Fruit fly (Drosophila melanogaster) whole organism, prepupa: Measurements from ENCODE around the gene VhaSFD.

ENCODE experiments used
- Blimp-1 ChIP-seq: fragments of 200-800 bp; sonication (Bioruptor generic); optimal IDR thresholded peaks from 3 replicates; lab custom pipeline; 2017; ENCODE audit warnings: missing biosample characterization, missing genetic modification characterization, mild to moderate bottlenecking, moderate library complexity, missing genetic modification reagents
- CG10631 ChIP-seq: fragments of 200-800 bp; sonication (Bioruptor generic); optimal IDR thresholded peaks from 2 replicates; lab custom pipeline; 2016; ENCODE audit warnings: missing biosample characterization, missing genetic modification characterization
- CG11294 ChIP-seq: fragments of 200-800 bp; sonication (Bioruptor generic); IDR thresholded peaks from 2 replicates; pipeline ENCODE4 v1.3.6; 2022; ENCODE audit warnings: missing biosample characterization, missing genetic modification characterization
- CG15336 ChIP-seq: fragments of 200-800 bp; sonication (Bioruptor generic); IDR thresholded peaks from 2 replicates; pipeline ENCODE4 v1.3.6; 2022; ENCODE audit warnings: missing biosample characterization, missing genetic modification characterization
- CG1621 ChIP-seq: fragments of 200-800 bp; sonication (Bioruptor generic); optimal IDR thresholded peaks from 3 replicates; lab custom pipeline; 2018; ENCODE audit warnings: missing biosample characterization, mild to moderate bottlenecking, missing genetic modification characterization
- CG3032 ChIP-seq: fragments of 200-800 bp; optimal IDR thresholded peaks from 2 replicates; lab custom pipeline; 2019; ENCODE audit warnings: missing biosample characterization, mild to moderate bottlenecking, missing genetic modification characterization, moderate library complexity
- CG31627 ChIP-seq: fragments of 200-800 bp; sonication (Bioruptor generic); optimal IDR thresholded peaks from 3 replicates; lab custom pipeline; 2016; ENCODE audit warnings: missing biosample characterization, missing genetic modification characterization
- CG32006 ChIP-seq: fragments of 200-800 bp; sonication (Bioruptor generic); optimal IDR thresholded peaks from 3 replicates; lab custom pipeline; 2017; ENCODE audit warnings: missing biosample characterization, mild to moderate bottlenecking, missing genetic modification characterization
- CG34406 ChIP-seq: fragments of 200-800 bp; sonication (Bioruptor generic); optimal IDR thresholded peaks from 3 replicates; lab custom pipeline; 2016; ENCODE audit warnings: missing biosample characterization, missing genetic modification characterization
- CG3919 ChIP-seq: fragments of 200-800 bp; sonication (Bioruptor generic); optimal IDR thresholded peaks from 3 replicates; lab custom pipeline; 2016; ENCODE audit warnings: missing biosample characterization, missing genetic modification characterization
- CG4318 ChIP-seq: fragments of 200-800 bp; sonication (Bioruptor generic); optimal IDR thresholded peaks from 3 replicates; lab custom pipeline; 2017; ENCODE audit warnings: missing biosample characterization, mild to moderate bottlenecking, missing genetic modification characterization
- CG6792 ChIP-seq: fragments of 200-800 bp; sonication (Bioruptor generic); optimal IDR thresholded peaks from 3 replicates; lab custom pipeline; 2016; ENCODE audit warnings: missing biosample characterization, missing genetic modification characterization
- CG6808 ChIP-seq: fragments of 200-800 bp; sonication (Bioruptor generic); optimal IDR thresholded peaks from 3 replicates; lab custom pipeline; 2017; ENCODE audit warnings: missing biosample characterization, missing genetic modification characterization, mild to moderate bottlenecking, moderate library complexity, missing genetic modification reagents
- CG7368 ChIP-seq: fragments of 200-800 bp; sonication (Bioruptor generic); optimal IDR thresholded peaks from 3 replicates; lab custom pipeline; 2016; ENCODE audit warnings: missing biosample characterization, missing genetic modification characterization
- CG8119 ChIP-seq: fragments of 200-800 bp; sonication (Bioruptor generic); IDR thresholded peaks from 3 replicates; pipeline ENCODE4 v1.3.6; 2022; ENCODE audit warnings: missing biosample characterization, missing genetic modification characterization
- CG8319 ChIP-seq: fragments of 200-800 bp; sonication (Bioruptor generic); optimal IDR thresholded peaks from 3 replicates; lab custom pipeline; 2016; ENCODE audit warnings: missing biosample characterization, missing genetic modification characterization
- CG8632 ChIP-seq: fragments of 200-800 bp; sonication (Bioruptor generic); optimal IDR thresholded peaks from 3 replicates; lab custom pipeline; 2016; ENCODE audit warnings: missing biosample characterization, missing genetic modification characterization
- Eip75B ChIP-seq: fragments of 200-800 bp; sonication (Bioruptor generic); optimal IDR thresholded peaks from 3 replicates; lab custom pipeline; 2016; ENCODE audit warnings: missing biosample characterization, missing genetic modification characterization
- Eip78C ChIP-seq: fragments of 200-800 bp; sonication (Bioruptor generic); peaks from one replicate; lab custom pipeline; 2016; ENCODE audit warnings: missing biosample characterization, missing genetic modification characterization
- Eip93F ChIP-seq: fragments of 200-800 bp; sonication (Bioruptor generic); optimal IDR thresholded peaks from 2 replicates; lab custom pipeline; 2016; ENCODE audit warnings: missing biosample characterization, mild to moderate bottlenecking, missing genetic modification characterization
- Ets96B ChIP-seq: fragments of 200-800 bp; optimal IDR thresholded peaks from 2 replicates; lab custom pipeline; 2019; ENCODE audit warnings: missing biosample characterization, mild to moderate bottlenecking, missing genetic modification characterization, moderate library complexity
- Hr38 ChIP-seq: sonication (Bioruptor generic); optimal IDR thresholded peaks from 2 replicates; lab custom pipeline; 2016; ENCODE audit warnings: missing biosample characterization, missing genetic modification characterization
- Hr39 ChIP-seq: fragments of 200-800 bp; sonication (Bioruptor generic); optimal IDR thresholded peaks from 2 replicates; lab custom pipeline; 2016; ENCODE audit warnings: missing biosample characterization, missing genetic modification characterization
- Lpt ChIP-seq: fragments of 200-800 bp; sonication (Bioruptor generic); optimal IDR thresholded peaks from 3 replicates; lab custom pipeline; 2016; ENCODE audit warnings: missing biosample characterization, missing genetic modification characterization
- Met ChIP-seq: fragments of 200-800 bp; sonication (Bioruptor generic); optimal IDR thresholded peaks from 3 replicates; lab custom pipeline; 2016; ENCODE audit warnings: missing biosample characterization, missing genetic modification characterization
- OdsH ChIP-seq: fragments of 200-800 bp; sonication (Bioruptor generic); optimal IDR thresholded peaks from 3 replicates; lab custom pipeline; 2016; ENCODE audit warnings: missing biosample characterization, missing genetic modification characterization
- Smox ChIP-seq: fragments of 200-800 bp; sonication (Bioruptor generic); optimal IDR thresholded peaks from 3 replicates; lab custom pipeline; 2016; ENCODE audit warnings: missing biosample characterization, missing genetic modification characterization
- Sox102F ChIP-seq: fragments of 200-800 bp; sonication (Bioruptor generic); optimal IDR thresholded peaks from 2 replicates; lab custom pipeline; 2016; ENCODE audit warnings: missing biosample characterization, mild to moderate bottlenecking, missing genetic modification characterization
- Sox15 ChIP-seq: fragments of 200-800 bp; sonication (Bioruptor generic); optimal IDR thresholded peaks from 3 replicates; lab custom pipeline; 2016; ENCODE audit warnings: missing biosample characterization, missing genetic modification characterization
- acj6 ChIP-seq: fragments of 200-800 bp; sonication (Bioruptor generic); optimal IDR thresholded peaks from 3 replicates; lab custom pipeline; 2016; ENCODE audit warnings: missing biosample characterization, missing genetic modification characterization
- cyc ChIP-seq: fragments of 200-800 bp; sonication (Bioruptor generic); optimal IDR thresholded peaks from 3 replicates; lab custom pipeline; 2016; ENCODE audit warnings: missing biosample characterization, missing genetic modification characterization
- dac ChIP-seq: fragments of 200-800 bp; sonication (Bioruptor generic); optimal IDR thresholded peaks from 2 replicates; lab custom pipeline; 2017; ENCODE audit warnings: missing biosample characterization, mild to moderate bottlenecking, missing genetic modification characterization
- dsx ChIP-seq: fragments of 200-800 bp; optimal IDR thresholded peaks from 3 replicates; lab custom pipeline; 2019; ENCODE audit warnings: missing biosample characterization, mild to moderate bottlenecking, missing genetic modification characterization, moderate library complexity; ENCODE audit not compliant: poor library complexity, severe bottlenecking
- eg ChIP-seq: fragments of 200-800 bp; sonication (Bioruptor generic); IDR thresholded peaks from 3 replicates; pipeline ENCODE4 v1.3.6; 2022; ENCODE audit warnings: missing biosample characterization, missing genetic modification characterization
- fd59A ChIP-seq: fragments of 200-800 bp; sonication (Bioruptor generic); optimal IDR thresholded peaks from 2 replicates; lab custom pipeline; 2017; ENCODE audit warnings: missing biosample characterization, mild to moderate bottlenecking, missing genetic modification characterization, missing genetic modification reagents
- fd85E ChIP-seq: fragments of 200-800 bp; sonication (Bioruptor generic); optimal IDR thresholded peaks from 3 replicates; lab custom pipeline; 2016; ENCODE audit warnings: missing biosample characterization, missing genetic modification characterization
- fkh ChIP-seq: fragments of 200-800 bp; sonication (Bioruptor generic); optimal IDR thresholded peaks from 3 replicates; lab custom pipeline; 2017; ENCODE audit warnings: missing biosample characterization, mild to moderate bottlenecking, missing genetic modification characterization, moderate library complexity
- lz ChIP-seq: fragments of 200-800 bp; sonication (Bioruptor generic); optimal IDR thresholded peaks from 3 replicates; lab custom pipeline; 2016; ENCODE audit warnings: missing biosample characterization, missing genetic modification characterization
- net ChIP-seq: fragments of 200-800 bp; sonication (Bioruptor generic); optimal IDR thresholded peaks from 3 replicates; lab custom pipeline; 2016; ENCODE audit warnings: missing biosample characterization, missing genetic modification characterization
- pdm3 ChIP-seq: fragments of 200-800 bp; sonication (Bioruptor generic); optimal IDR thresholded peaks from 3 replicates; lab custom pipeline; 2016; ENCODE audit warnings: missing biosample characterization, missing genetic modification characterization
- salr ChIP-seq, 2 experiments: fragments of 200-800 bp; sonication (Bioruptor generic); optimal IDR thresholded peaks; 3 replicates each; lab custom pipeline; 2016 to 2018; ENCODE audit warnings: missing biosample characterization in 2 of 2, missing genetic modification characterization in 2 of 2, mild to moderate bottlenecking in 1 of 2
- spab ChIP-seq: fragments of 200-800 bp; sonication (Bioruptor generic); optimal IDR thresholded peaks from 2 replicates; lab custom pipeline; 2017; ENCODE audit warnings: missing biosample characterization, mild to moderate bottlenecking, missing genetic modification characterization, missing genetic modification reagents
- ss ChIP-seq, 2 experiments: fragments of 200-800 bp; sonication (Bioruptor generic); optimal IDR thresholded peaks; 2 replicates in 1 of 2; 3 replicates in 1 of 2; lab custom pipeline; 2017 to 2018; ENCODE audit warnings: mild to moderate bottlenecking in 2 of 2, missing biosample characterization in 2 of 2, missing genetic modification characterization in 2 of 2, moderate library complexity in 1 of 2
- svp ChIP-seq: fragments of 200-800 bp; sonication (Bioruptor generic); peaks from one replicate; lab custom pipeline; 2016; ENCODE audit warnings: missing biosample characterization, missing genetic modification characterization
- topi ChIP-seq: fragments of 200-800 bp; sonication (Bioruptor generic); optimal IDR thresholded peaks from 3 replicates; lab custom pipeline; 2016; ENCODE audit warnings: missing biosample characterization, missing genetic modification characterization
- vri ChIP-seq: fragments of 200-800 bp; sonication (Bioruptor generic); optimal IDR thresholded peaks from 3 replicates; lab custom pipeline; 2016; ENCODE audit warnings: missing biosample characterization, mild to moderate bottlenecking, missing genetic modification characterization

VhaSFD gene

DNA sequence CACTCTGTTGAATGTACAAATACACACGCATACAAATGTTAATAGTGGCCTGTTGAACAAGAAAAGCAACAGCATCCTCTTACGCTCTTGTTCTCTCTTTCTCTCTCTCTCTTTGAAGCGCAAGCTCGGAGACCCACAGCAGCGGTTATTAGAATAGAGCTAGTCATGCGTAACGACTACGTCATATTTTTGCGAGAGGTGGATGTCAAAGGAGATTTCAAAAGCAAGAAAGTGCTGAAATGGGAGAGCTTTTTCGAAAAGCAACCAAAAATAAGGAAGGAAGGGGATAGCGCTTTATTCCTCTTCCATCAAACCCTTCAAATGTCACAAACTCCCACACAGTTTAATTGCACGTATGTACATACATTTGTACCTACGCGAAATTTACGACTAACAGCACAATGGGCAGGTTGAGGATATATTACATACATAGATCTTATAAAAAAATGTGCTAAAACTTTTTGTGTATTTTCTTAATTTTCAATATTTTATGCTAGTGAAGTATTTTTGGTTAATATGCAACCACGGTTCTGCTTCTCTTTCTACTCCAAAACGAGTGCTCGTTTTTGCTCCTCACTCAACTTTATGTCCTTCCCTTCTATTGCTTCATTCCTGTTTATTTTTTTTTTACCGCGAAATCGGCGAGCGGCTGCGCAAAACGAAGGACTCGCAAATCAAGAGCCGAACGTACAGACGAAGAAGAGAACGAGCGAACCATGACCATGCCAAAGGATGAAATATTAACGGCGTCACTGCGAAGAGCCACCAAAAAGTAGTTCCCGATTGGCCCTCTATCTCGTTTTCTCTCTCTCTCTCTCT lies 37.6 kb downstream of the VhaSFD start (continued):
- TF ChIP-seq fkh (no peak), salr (GFP tag; optimal IDR thresholded peaks at IDR 0.05; lab: Kevin White, UChicago) (peak; percentile 10 to 55), CG8319 (GFP tag; lab: Kevin White, UChicago) (no peak), Smox (GFP tag; lab: Kevin White, UChicago) (peak; percentile 71), CG3919 (GFP tag; lab: Kevin White, UChicago) (peak; percentile 63), acj6 (GFP tag; lab: Kevin White, UChicago) (peak; percentile 58), dsx (no peak), Sox15 (GFP tag; lab: Kevin White, UChicago) (peak; percentile 2), Sox102F (GFP tag; lab: Kevin White, UChicago) (peak; percentile 72), CG4318 (GFP tag; lab: Kevin White, UChicago) (peak; percentile 47), Eip93F (GFP tag; lab: Kevin White, UChicago) (no peak), eg (GFP tag; lab: Robert Waterston, UW) (no peak), CG15336 (peak; percentile 47), CG11294 (GFP tag; lab: Robert Waterston, UW) (no peak), vri (peak; percentile 58), OdsH (peak; percentile 64), CG34406 (GFP tag; lab: Kevin White, UChicago) (peak; percentile 53), CG7368 (GFP tag; lab: Kevin White, UChicago) (peak; percentile 28), CG3032 (tag; lab: Kevin White, UChicago) (peak; percentile 9), fd59A (GFP tag; lab: Kevin White, UChicago) (peak; percentile 42), Lpt (peak; percentile 22)

dm6 chr2L:16687863-16688262 lies 39.8 kb downstream of the VhaSFD start:
- TF ChIP-seq lz (GFP tag; lab: Kevin White, UChicago) (no peak), CG7368 (GFP tag; lab: Kevin White, UChicago) (peak; percentile 30), dac (GFP tag; lab: Kevin White, UChicago) (no peak), vri (no peak), CG6808 (GFP tag; lab: Kevin White, UChicago) (peak; percentile 76), CG32006 (GFP tag; lab: Kevin White, UChicago) (peak; percentile 87), Sox15 (GFP tag; lab: Kevin White, UChicago) (no peak), Eip75B (GFP tag; lab: Kevin White, UChicago) (peak; percentile 37), Lpt (peak; percentile 81), fkh (no peak), ss (GFP tag; optimal IDR thresholded peaks at IDR 0.05; lab: Kevin White, UChicago) (peak; percentile 79 to 81), net (peak; percentile 71), salr (GFP tag; optimal IDR thresholded peaks at IDR 0.05; lab: Kevin White, UChicago) (peak; percentile 27 to 67), pdm3 (GFP tag; lab: Kevin White, UChicago) (peak; percentile 72), fd85E (GFP tag; lab: Kevin White, UChicago) (no peak), Blimp-1 (no peak), CG15336 (peak; percentile 82), spab (GFP tag; lab: Kevin White, UChicago) (peak; percentile 62), Eip78C (GFP tag; lab: Kevin White, UChicago) (peak; percentile 94), CG3032 (tag; lab: Kevin White, UChicago) (peak; percentile 69), CG1621 (peak; percentile 47), CG8632 (GFP tag; lab: Kevin White, UChicago) (peak; percentile 50), Ets96B (tag; lab: Kevin White, UChicago) (peak; percentile 68), Met (GFP tag; lab: Kevin White, UChicago) (no peak), OdsH (peak; percentile 63), CG31627 (GFP tag; lab: Kevin White, UChicago) (no peak), CG4318 (GFP tag; lab: Kevin White, UChicago) (peak; percentile 65), Sox102F (GFP tag; lab: Kevin White, UChicago) (no peak), CG34406 (GFP tag; lab: Kevin White, UChicago) (peak; percentile 52), CG8319 (GFP tag; lab: Kevin White, UChicago) (no peak), CG3919 (GFP tag; lab: Kevin White, UChicago) (peak; percentile 77), Hr39 (GFP tag; lab: Kevin White, UChicago) (no peak), svp (GFP tag; lab: Kevin White, UChicago) (no peak), Smox (GFP tag; lab: Kevin White, UChicago) (no peak), Hr38 (GFP tag; lab: Kevin White, UChicago) (no peak), CG6792 (GFP tag; lab: Kevin White, UChicago) (peak; percentile 46), CG8119 (GFP tag; lab: Robert Waterston, UW) (peak; percentile 87), CG10631 (GFP tag; lab: Kevin White, UChicago) (peak; percentile 83), topi (GFP tag; lab: Kevin White, UChicago) (peak; percentile 25), cyc (GFP tag; lab: Kevin White, UChicago) (no peak)
